Fruit fly (Drosophila melanogaster) whole organism, embryonic: ENCODE results near the gene CG46412.

ENCODE experiments used
- Awh ChIP-seq: fragments of 200-800 bp; sonication (Bioruptor generic); IDR thresholded peaks from 2 replicates; pipeline ENCODE4, ENCODE4 v1.3.6; 2022; ENCODE audit warnings: missing biosample characterization, missing genetic modification characterization
- B-H1 ChIP-seq: fragments of 200-800 bp; sonication (Bioruptor generic); IDR thresholded peaks from 3 replicates; pipeline ENCODE4 v1.3.6; 2022; ENCODE audit warnings: missing biosample characterization, missing genetic modification characterization
- B-H2 ChIP-seq: fragments of 200-800 bp; sonication (Bioruptor generic); optimal IDR thresholded peaks from 2 replicates; lab custom pipeline; 2018; ENCODE audit warnings: missing biosample characterization, mild to moderate bottlenecking, missing genetic modification characterization
- C15 ChIP-seq: fragments of 200-800 bp; sonication (Bioruptor generic); IDR thresholded peaks from 3 replicates; pipeline ENCODE4 v1.3.6; 2022; ENCODE audit warnings: missing biosample characterization, missing genetic modification characterization
- CG11456 ChIP-seq: fragments of 200-800 bp; sonication (Bioruptor generic); IDR thresholded peaks from 3 replicates; pipeline ENCODE4 v1.3.6; 2022; ENCODE audit warnings: missing biosample characterization, missing genetic modification characterization
- CG11695 ChIP-seq: fragments of 200-800 bp; sonication (Bioruptor generic); IDR thresholded peaks from 3 replicates; pipeline ENCODE4 v1.3.6; 2022; ENCODE audit warnings: missing biosample characterization, missing genetic modification characterization
- CG12659 ChIP-seq: fragments of 200-800 bp; sonication (Bioruptor generic); optimal IDR thresholded peaks from 3 replicates; lab custom pipeline; 2017; ENCODE audit warnings: mild to moderate bottlenecking, missing biosample characterization, missing genetic modification reagents, missing genetic modification characterization
- CG13287 ChIP-seq: fragments of 200-800 bp; sonication (Bioruptor generic); IDR thresholded peaks from 2 replicates; pipeline ENCODE4 v1.3.6; 2022; ENCODE audit warnings: missing biosample characterization, missing genetic modification characterization; ENCODE audit not compliant: partially characterized antibody
- CG13296 ChIP-seq: fragments of 200-800 bp; sonication (Bioruptor generic); optimal IDR thresholded peaks from 3 replicates; lab custom pipeline; 2018; ENCODE audit warnings: missing biosample characterization, mild to moderate bottlenecking, missing genetic modification characterization
- CG14441 ChIP-seq: fragments of 200-800 bp; sonication (Bioruptor generic); IDR thresholded peaks from 2 replicates; pipeline ENCODE4 v1.3.6; 2022; ENCODE audit warnings: missing biosample characterization, missing genetic modification characterization
- CG14667 ChIP-seq: fragments of 200-800 bp; sonication (Bioruptor generic); IDR thresholded peaks from 2 replicates; pipeline ENCODE4 v1.3.6; 2022; ENCODE audit warnings: missing biosample characterization, missing genetic modification characterization
- CG15011 ChIP-seq: fragments of 200-800 bp; sonication (Bioruptor generic); optimal IDR thresholded peaks from 3 replicates; lab custom pipeline; 2018; ENCODE audit warnings: missing biosample characterization, mild to moderate bottlenecking, missing genetic modification characterization
- CG17361 ChIP-seq: fragments of 200-800 bp; sonication (Bioruptor generic); IDR thresholded peaks from 3 replicates; pipeline ENCODE4 v1.3.6; 2022; ENCODE audit warnings: missing biosample characterization, missing genetic modification characterization
- CG17568 ChIP-seq: fragments of 200-800 bp; sonication (Bioruptor generic); optimal IDR thresholded peaks from 2 replicates; lab custom pipeline; 2018; ENCODE audit warnings: missing biosample characterization, mild to moderate bottlenecking, missing genetic modification characterization, moderate library complexity
- CG32772 ChIP-seq: fragments of 200-800 bp; sonication (Bioruptor generic); IDR thresholded peaks from 2 replicates; pipeline ENCODE4 v1.3.6; 2022; ENCODE audit warnings: missing biosample characterization, missing genetic modification characterization
- CG6683 ChIP-seq: fragments of 200-800 bp; sonication (Bioruptor generic); optimal IDR thresholded peaks from 2 replicates; lab custom pipeline; 2017; ENCODE audit warnings: missing biosample characterization, mild to moderate bottlenecking, missing genetic modification characterization, missing genetic modification reagents
- CG6765 ChIP-seq: fragments of 200-800 bp; sonication (Bioruptor generic); optimal IDR thresholded peaks from 3 replicates; lab custom pipeline; 2017; ENCODE audit warnings: missing biosample characterization, mild to moderate bottlenecking, missing genetic modification characterization
- CHES-1-like ChIP-seq: fragments of 200-800 bp; sonication (Bioruptor generic); optimal IDR thresholded peaks from 2 replicates; lab custom pipeline; 2016; ENCODE audit warnings: missing biosample characterization, missing genetic modification characterization
- Dbx ChIP-seq: fragments of 200-800 bp; sonication (Bioruptor generic); IDR thresholded peaks from 3 replicates; pipeline ENCODE4 v1.3.6; 2022; ENCODE audit warnings: missing biosample characterization, missing genetic modification characterization
- Drgx ChIP-seq: fragments of 200-800 bp; sonication (Bioruptor generic); IDR thresholded peaks from 2 replicates; pipeline ENCODE4 v1.3.6; 2022; ENCODE audit warnings: missing biosample characterization, missing genetic modification characterization
- E2f1 ChIP-seq: fragments of 200-800 bp; sonication (Bioruptor generic); IDR thresholded peaks from 2 replicates; pipeline ENCODE4 v1.3.6; 2022; ENCODE audit warnings: missing biosample characterization, missing genetic modification characterization
- Ets65A ChIP-seq: fragments of 200-800 bp; sonication (Bioruptor generic); peaks from one replicate; lab custom pipeline; 2016; ENCODE audit warnings: missing biosample characterization, missing genetic modification characterization
- HLH54F ChIP-seq: fragments of 200-800 bp; sonication (Bioruptor generic); optimal IDR thresholded peaks from 3 replicates; lab custom pipeline; 2016; ENCODE audit warnings: missing biosample characterization, missing genetic modification characterization
- Hr39 ChIP-seq: fragments of >200 bp; optimal IDR thresholded peaks from 2 replicates; lab custom pipeline; 2017
- Med ChIP-seq: fragments of 200-800 bp; sonication (Bioruptor generic); peaks from one replicate; lab custom pipeline; 2016; ENCODE audit warnings: missing biosample characterization, missing genetic modification characterization, mild to moderate bottlenecking, inconsistent platforms, moderate library complexity
- Vsx1 ChIP-seq: fragments of 200-800 bp; sonication (Bioruptor generic); optimal IDR thresholded peaks from 2 replicates; lab custom pipeline; 2017; ENCODE audit warnings: missing biosample characterization, mild to moderate bottlenecking, missing genetic modification characterization, missing genetic modification reagents
- abd-A ChIP-seq: fragments of 200-800 bp; sonication (Bioruptor generic); optimal IDR thresholded peaks from 3 replicates; lab custom pipeline; 2019; ENCODE audit warnings: missing biosample characterization, mild to moderate bottlenecking, missing genetic modification characterization, moderate library complexity
- ara ChIP-seq: fragments of 200-800 bp; sonication (Bioruptor generic); IDR thresholded peaks from 2 replicates; pipeline ENCODE4 v1.3.6; 2022; ENCODE audit warnings: missing biosample characterization, missing genetic modification characterization
- chinmo ChIP-seq: fragments of 200-800 bp; sonication (Bioruptor generic); IDR thresholded peaks from 4 replicates; pipeline ENCODE4 v1.3.6; 2022; ENCODE audit warnings: missing biosample characterization, missing genetic modification characterization; ENCODE audit not compliant: partially characterized antibody
- ci ChIP-seq: fragments of 200-800 bp; sonication (Bioruptor generic); IDR thresholded peaks from 3 replicates; pipeline ENCODE4 v1.3.6; 2022; ENCODE audit warnings: missing biosample characterization, missing genetic modification characterization
- crol ChIP-seq: fragments of 200-800 bp; sonication (Bioruptor generic); IDR thresholded peaks from 2 replicates; pipeline ENCODE4 v1.3.6; 2022; ENCODE audit warnings: missing biosample characterization, missing genetic modification characterization
- grau ChIP-seq: fragments of 200-800 bp; optimal IDR thresholded peaks from 3 replicates; lab custom pipeline; 2019; ENCODE audit warnings: missing biosample characterization, mild to moderate bottlenecking, missing genetic modification characterization, moderate library complexity
- kni ChIP-seq: fragments of 200-800 bp; sonication (Bioruptor generic); optimal IDR thresholded peaks from 3 replicates; lab custom pipeline; 2017; ENCODE audit warnings: mild to moderate bottlenecking, missing biosample characterization, missing genetic modification reagents, missing genetic modification characterization
- lov ChIP-seq, 2 experiments: fragments of 200-800 bp in 1 of 2; fragments of >200 bp in 1 of 2; sonication (Bioruptor generic) in 1 of 2; IDR thresholded peaks in 1 of 2; optimal IDR thresholded peaks in 1 of 2; 2 replicates in 1 of 2; 3 replicates in 1 of 2; pipeline versions ENCODE4 v1.3.6 to Lab custom; 2017 to 2022; ENCODE audit warnings: missing biosample characterization in 1 of 2, missing genetic modification characterization in 1 of 2
- otp ChIP-seq: fragments of 200-800 bp; sonication (Bioruptor generic); IDR thresholded peaks from 3 replicates; pipeline ENCODE4, ENCODE4 v1.3.6; 2022; ENCODE audit warnings: missing biosample characterization, missing genetic modification characterization
- pb ChIP-seq: fragments of 200-800 bp; sonication (Bioruptor generic); optimal IDR thresholded peaks from 3 replicates; lab custom pipeline; 2016; ENCODE audit warnings: missing biosample characterization, missing genetic modification characterization
- so ChIP-seq: fragments of 200-800 bp; sonication (Bioruptor generic); IDR thresholded peaks from 3 replicates; pipeline ENCODE4 v1.3.6; 2022; ENCODE audit warnings: missing biosample characterization, missing genetic modification characterization
- sob ChIP-seq: fragments of 200-800 bp; sonication (Bioruptor generic); IDR thresholded peaks from 2 replicates; pipeline ENCODE4 v1.3.6; 2022; ENCODE audit warnings: missing biosample characterization, missing genetic modification characterization
- sqz ChIP-seq: fragments of 200-800 bp; sonication (Bioruptor generic); optimal IDR thresholded peaks from 3 replicates; lab custom pipeline; 2018; ENCODE audit warnings: missing biosample characterization, mild to moderate bottlenecking, missing genetic modification characterization
- sr ChIP-seq: fragments of 200-800 bp; sonication (Bioruptor generic); IDR thresholded peaks from 3 replicates; pipeline ENCODE4 v1.3.6; 2022; ENCODE audit warnings: missing biosample characterization, missing genetic modification characterization
- sug ChIP-seq: fragments of 200-800 bp; optimal IDR thresholded peaks from 2 replicates; lab custom pipeline; 2019; ENCODE audit warnings: missing biosample characterization, mild to moderate bottlenecking, missing genetic modification characterization, moderate library complexity

CG46412 gene

DNA sequence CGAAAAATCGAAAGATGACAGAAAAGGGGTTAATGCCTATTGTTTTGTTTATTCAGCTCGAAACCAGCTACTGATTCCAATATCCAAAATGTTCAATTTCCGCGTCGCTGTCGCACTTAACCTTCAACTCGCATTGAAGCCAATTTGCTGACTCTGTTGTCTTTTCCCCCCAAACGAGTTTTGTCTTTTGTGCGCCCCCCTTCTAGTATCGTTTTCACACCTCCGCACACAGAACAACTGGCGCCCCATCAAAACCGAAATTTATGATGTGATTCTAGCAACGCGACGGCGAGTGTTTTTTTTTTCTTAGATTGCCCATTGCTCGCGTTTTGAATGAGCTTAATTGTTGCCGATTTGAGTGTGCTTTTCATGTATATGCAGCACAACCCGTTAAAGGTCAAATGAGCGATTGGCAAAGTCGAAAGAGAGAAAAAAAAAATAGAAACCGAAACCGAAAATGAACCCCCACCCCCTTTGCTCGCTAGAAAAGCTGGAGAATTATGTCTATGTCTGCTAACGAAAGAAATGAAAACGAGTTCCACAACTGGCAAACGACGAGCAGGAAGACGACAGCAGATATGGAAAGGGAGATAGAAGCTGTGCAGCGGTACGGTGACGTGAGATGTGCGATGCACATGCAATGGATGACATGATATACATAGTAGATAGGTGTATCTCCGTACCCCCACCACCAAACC is 13.4 kb downstream of the CG46412 start (continued):
- TF ChIP-seq CHES-1-like (GFP tag; lab: Kevin White, UChicago) (no peak), E2f1 (GFP tag; lab: Robert Waterston, UW) (peak; percentile 7; the same call in 1 of the 2 replicates), CG32772 (0 out of 2 replicates have a peak, but pooled peaks have one; percentile 10), CG13287 (GFP tag; lab: Robert Waterston, UW) (peak; percentile 6; the same call in 1 of the 2 replicates), CG6683 (GFP tag; lab: Kevin White, UChicago) (no peak), CG14441 (GFP tag; lab: Robert Waterston, UW) (0 out of 2 replicates have a peak, but pooled peaks have one; percentile 16), CG13296 (GFP tag; lab: Kevin White, UChicago) (peak; percentile 8), CG11456 (GFP tag; lab: Robert Waterston, UW) (peak; percentile 55; the same call in 2 of the 3 replicates), Med (GFP tag; lab: Kevin White, UChicago) (peak; percentile 89), CG6765 (GFP tag; lab: Kevin White, UChicago) (peak; percentile 22), sr (GFP tag; lab: Robert Waterston, UW) (peak; percentile 72; the same call in 2 of the 3 replicates), CG11695 (GFP tag; lab: Robert Waterston, UW) (peak; percentile 45; the same call in 1 of the 3 replicates), sug (tag; lab: Kevin White, UChicago) (peak; percentile 26), B-H2 (GFP tag; lab: Kevin White, UChicago) (no peak), sob (GFP tag; lab: Robert Waterston, UW) (0 out of 2 replicates have a peak, but pooled peaks have one; percentile 24), Vsx1 (peak; percentile 48), abd-A (peak; percentile 85), Dbx (GFP tag; lab: Robert Waterston, UW) (0 out of 3 replicates have a peak, but pooled peaks have one; percentile 40)

DNA sequence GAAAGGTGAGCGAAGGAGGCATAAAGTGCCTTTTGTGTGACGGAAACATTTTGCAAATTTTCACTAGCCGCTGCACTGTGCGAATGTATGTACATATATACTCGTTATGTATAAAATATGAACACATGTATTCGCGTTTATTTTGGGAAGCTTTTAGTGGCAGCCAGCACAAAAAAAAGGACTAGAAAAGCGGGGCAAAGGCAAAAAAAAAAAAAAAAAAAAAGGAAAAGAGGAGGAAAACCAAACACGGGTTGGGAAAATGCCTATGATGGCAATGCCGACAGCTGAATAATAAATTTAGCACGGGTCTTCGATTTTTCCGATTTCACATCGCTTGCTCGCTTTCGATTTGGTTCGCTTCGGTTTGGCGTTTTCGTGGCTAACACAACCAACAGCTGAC is 14.4 kb downstream of the CG46412 start:
- no peak for TF ChIP-seq otp (GFP tag; lab: Robert Waterston, UW)
- 0 out of 2 replicates have a peak, but pooled peaks have one; percentile 28 for TF ChIP-seq Drgx
- TF ChIP-seq Hr39 (lab: Kevin White, UChicago): peak; percentile 74
- 0 out of 3 replicates have a peak, but pooled peaks have one; percentile 24 for TF ChIP-seq ci (GFP tag; lab: Robert Waterston, UW)
- TF ChIP-seq, all 482 proteins: peak for 3

DNA sequence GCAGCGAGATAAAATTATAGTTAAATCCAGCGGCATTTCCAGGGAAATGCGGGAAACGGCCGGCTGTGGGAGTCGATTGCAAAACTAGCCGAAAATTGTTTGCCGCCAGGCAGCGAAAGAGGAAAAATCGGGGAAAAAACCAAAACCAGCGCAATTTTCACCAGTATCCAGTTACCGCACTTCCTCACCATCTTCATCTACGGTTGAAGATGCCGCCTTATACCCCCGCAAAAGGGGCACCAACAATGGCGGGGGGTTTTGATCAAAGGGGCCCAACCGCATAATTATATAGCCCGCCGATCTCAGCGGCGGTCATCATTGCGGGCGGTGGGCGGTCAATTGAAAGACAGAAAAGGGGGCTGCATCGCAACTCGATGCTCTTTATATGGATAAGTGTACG is 15.9 kb downstream of the CG46412 start:
- TF ChIP-seq B-H1 (GFP tag; lab: Robert Waterston, UW) (no peak), Ets65A (GFP tag; lab: Kevin White, UChicago) (peak; percentile 52), so (0 out of 3 replicates have a peak, but pooled peaks have one; percentile 60), HLH54F (GFP tag; lab: Kevin White, UChicago) (no peak), lov (optimal IDR thresholded peaks at IDR 0.05; lab: Kevin White, UChicago) (no peak), lov (GFP tag; IDR thresholded peaks at IDR 0.05; lab: Robert Waterston, UW) (0 out of 3 replicates have a peak, but pooled peaks have one; percentile 33), C15 (GFP tag; lab: Robert Waterston, UW) (no peak), Med (GFP tag; lab: Kevin White, UChicago) (peak; percentile 16), ara (GFP tag; lab: Robert Waterston, UW) (peak; percentile 25; the same call in 1 of the 2 replicates), Awh (peak; percentile 18; the same call in 1 of the 2 replicates), crol (GFP tag; lab: Robert Waterston, UW) (peak; percentile 27; the same call in 1 of the 2 replicates)

DNA sequence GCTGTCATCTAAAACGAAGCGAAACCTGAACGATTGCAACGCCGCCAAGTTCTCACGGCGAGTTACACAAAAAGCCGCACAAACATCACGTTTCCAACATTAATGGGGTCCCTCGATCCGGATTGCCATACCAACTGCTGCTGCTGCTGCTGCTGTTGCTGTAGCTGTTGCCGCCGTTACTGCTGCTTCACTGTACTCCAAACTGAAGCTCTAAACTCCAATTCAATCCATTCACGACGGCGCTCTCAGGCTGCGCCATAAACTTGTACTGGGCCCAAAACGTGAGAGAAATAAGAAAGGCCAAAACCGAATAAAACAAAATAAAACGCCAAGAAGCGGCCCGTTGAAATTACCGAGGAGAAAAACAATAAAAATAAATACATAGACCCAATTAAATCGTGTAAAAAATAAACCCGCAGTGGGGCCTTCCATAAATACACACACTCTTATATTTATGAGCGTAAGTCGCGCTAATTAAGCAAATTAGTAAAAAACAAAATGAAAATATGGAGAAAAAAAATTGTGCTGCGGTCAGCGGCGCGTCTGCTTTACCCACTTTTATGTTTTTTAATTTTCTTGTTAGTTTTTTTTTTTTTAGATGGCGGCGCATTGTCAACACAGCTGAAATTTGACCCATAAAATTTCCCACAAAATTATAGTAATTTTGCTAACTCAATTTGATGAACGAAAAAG is 16.4 kb downstream of the CG46412 start:
- TF ChIP-seq CG12659 (GFP tag; lab: Kevin White, UChicago) (no peak), grau (tag; lab: Kevin White, UChicago) (peak; percentile 71), CG17568 (no peak), CG15011 (no peak), kni (GFP tag; lab: Kevin White, UChicago) (peak; percentile 77), chinmo (GFP tag; lab: Robert Waterston, UW) (0 out of 4 replicates have a peak, but pooled peaks have one; percentile 39), pb (GFP tag; lab: Kevin White, UChicago) (no peak), Vsx1 (peak; percentile 47), CG17361 (no peak), sqz (peak; percentile 29), CG14667 (GFP tag; lab: Robert Waterston, UW) (no peak)
